Worm (Caenorhabditis elegans) whole organism, late embryonic: ENCODE data around the gene gst-21.
"Not testable (repeated sequence)": the region's sequence is repeated elsewhere in the genome, so short reads cannot be mapped to it uniquely, and the experiment has no call there.

Experiments
- C38D4.7 ChIP-seq: fragments of 200-800 bp; sonication (Bioruptor generic); optimal IDR thresholded peaks from 2 replicates; lab custom pipeline; 2018; ENCODE audit warnings: mild to moderate bottlenecking, missing genetic modification characterization, moderate library complexity, missing compliant biosample characterization
- K09A11.1 ChIP-seq: sonication (generic microtip); optimal IDR thresholded peaks from 2 replicates; lab custom pipeline; 2017; ENCODE audit warnings: antibody characterized with exemption, mild to moderate bottlenecking, missing genetic modification characterization, missing compliant biosample characterization; ENCODE audit not compliant: insufficient read depth
- T23F11.4 ChIP-seq: fragments of 200-800 bp; sonication (Bioruptor generic); optimal IDR thresholded peaks from 2 replicates; lab custom pipeline; 2018; ENCODE audit warnings: mild to moderate bottlenecking, missing genetic modification characterization, missing compliant biosample characterization
- Y22D7AL.16 ChIP-seq: sonication (generic microtip); optimal IDR thresholded peaks from 2 replicates; lab custom pipeline; 2016; ENCODE audit warnings: missing genetic modification characterization, missing compliant biosample characterization
- ahr-1 ChIP-seq: sonication (generic microtip); optimal IDR thresholded peaks from 2 replicates; lab custom pipeline; 2016; ENCODE audit warnings: missing genetic modification characterization, missing compliant biosample characterization
- ama-1 ChIP-seq: fragments of 150-350 bp; optimal IDR thresholded peaks from 2 replicates; lab custom pipeline; 2014
- ceh-19 ChIP-seq: fragments of 200-800 bp; sonication (Bioruptor generic); optimal IDR thresholded peaks from 2 replicates; lab custom pipeline; 2018; ENCODE audit warnings: mild to moderate bottlenecking, missing genetic modification characterization, missing compliant biosample characterization
- ceh-30 ChIP-seq: fragments of 150-350 bp; optimal IDR thresholded peaks from 2 replicates; lab custom pipeline; 2014; ENCODE audit warnings: missing biosample characterization, missing genetic modification characterization
- ceh-45 ChIP-seq: fragments of 200-800 bp; sonication (Bioruptor generic); IDR thresholded peaks from 2 replicates; pipeline ENCODE4 v1.3.6; 2022; ENCODE audit warnings: missing genetic modification reagents, missing genetic modification characterization, missing compliant biosample characterization
- che-1 ChIP-seq: sonication (generic microtip); optimal IDR thresholded peaks from 2 replicates; lab custom pipeline; 2016; ENCODE audit warnings: mild to moderate bottlenecking, missing genetic modification characterization, missing compliant biosample characterization
- dmd-4 ChIP-seq: sonication (generic microtip); optimal IDR thresholded peaks from 2 replicates; lab custom pipeline; 2016; ENCODE audit warnings: borderline replicate concordance, missing genetic modification characterization, missing compliant biosample characterization
- elt-4 ChIP-seq: sonication (generic microtip); optimal IDR thresholded peaks from 2 replicates; lab custom pipeline; 2016; ENCODE audit warnings: missing genetic modification characterization, missing compliant biosample characterization
- eyg-1 ChIP-seq: sonication (generic microtip); optimal IDR thresholded peaks from 2 replicates; lab custom pipeline; 2016; ENCODE audit warnings: missing genotype, missing genetic modification characterization, missing compliant biosample characterization
- fax-1 ChIP-seq: sonication (generic microtip); optimal IDR thresholded peaks from 2 replicates; lab custom pipeline; 2016; ENCODE audit warnings: missing genotype, missing genetic modification characterization, missing compliant biosample characterization
- fkh-10 ChIP-seq: fragments of 150-350 bp; optimal IDR thresholded peaks from 2 replicates; lab custom pipeline; 2014; ENCODE audit warnings: missing biosample characterization, missing genetic modification reagents, missing genetic modification characterization
- hlh-13 ChIP-seq: fragments of 200-800 bp; sonication (Bioruptor generic); optimal IDR thresholded peaks from 2 replicates; lab custom pipeline; 2018; ENCODE audit warnings: mild to moderate bottlenecking, missing genetic modification characterization, missing compliant biosample characterization
- hlh-30 ChIP-seq: sonication (generic microtip); optimal IDR thresholded peaks from 2 replicates; lab custom pipeline; 2017; ENCODE audit warnings: antibody characterized with exemption, missing genetic modification characterization, missing compliant biosample characterization; ENCODE audit not compliant: insufficient read depth
- hlh-6 ChIP-seq: sonication (generic microtip); optimal IDR thresholded peaks from 2 replicates; lab custom pipeline; 2016; ENCODE audit warnings: missing genotype, missing genetic modification characterization, missing compliant biosample characterization
- lin-11 ChIP-seq: fragments of 200-800 bp; sonication (Bioruptor generic); optimal IDR thresholded peaks from 2 replicates; lab custom pipeline; 2018; ENCODE audit warnings: mild to moderate bottlenecking, missing genetic modification characterization, missing compliant biosample characterization
- madf-2 ChIP-seq: sonication (generic microtip); optimal IDR thresholded peaks from 2 replicates; lab custom pipeline; 2017; ENCODE audit warnings: missing genetic modification characterization, missing compliant biosample characterization
- nhr-11 ChIP-seq: fragments of 150-350 bp; optimal IDR thresholded peaks from 2 replicates; lab custom pipeline; 2014; ENCODE audit warnings: missing biosample characterization, missing genetic modification characterization
- odd-2 ChIP-seq: sonication (generic microtip); optimal IDR thresholded peaks from 2 replicates; lab custom pipeline; 2017; ENCODE audit warnings: antibody characterized with exemption, mild to moderate bottlenecking, missing genetic modification characterization, missing compliant biosample characterization
- pat-9 ChIP-seq: fragments of 200-800 bp; sonication (Bioruptor generic); optimal IDR thresholded peaks from 2 replicates; lab custom pipeline; 2018; ENCODE audit warnings: mild to moderate bottlenecking, missing genetic modification characterization, moderate library complexity, missing compliant biosample characterization
- pax-1 ChIP-seq: fragments of 150-350 bp; optimal IDR thresholded peaks from 2 replicates; lab custom pipeline; 2014; ENCODE audit warnings: missing biosample characterization, missing genetic modification characterization
- pha-2 ChIP-seq: sonication (generic microtip); optimal IDR thresholded peaks from 2 replicates; lab custom pipeline; 2017; ENCODE audit warnings: mild to moderate bottlenecking, missing genetic modification characterization, missing compliant biosample characterization
- pqm-1 ChIP-seq: sonication (generic microtip); optimal IDR thresholded peaks from 2 replicates; lab custom pipeline; 2016; ENCODE audit warnings: missing genetic modification characterization, missing compliant biosample characterization
- pros-1 ChIP-seq: fragments of 150-350 bp; optimal IDR thresholded peaks from 2 replicates; lab custom pipeline; 2014; ENCODE audit warnings: missing biosample characterization, missing genetic modification reagents, missing genetic modification characterization
- ref-2 ChIP-seq: sonication (generic microtip); optimal IDR thresholded peaks from 2 replicates; lab custom pipeline; 2016; ENCODE audit warnings: missing genetic modification characterization, missing compliant biosample characterization
- rnt-1 ChIP-seq: sonication (generic microtip); optimal IDR thresholded peaks from 2 replicates; lab custom pipeline; 2016; ENCODE audit warnings: missing genetic modification characterization, missing compliant biosample characterization
- sox-2 ChIP-seq: fragments of 200-800 bp; sonication (Bioruptor generic); IDR thresholded peaks from 2 replicates; pipeline ENCODE4 v1.3.6; 2022; ENCODE audit warnings: missing genetic modification reagents, missing genetic modification characterization, missing compliant biosample characterization
- sox-4 ChIP-seq: sonication (generic microtip); optimal IDR thresholded peaks from 2 replicates; lab custom pipeline; 2017; ENCODE audit warnings: mild to moderate bottlenecking, missing genetic modification characterization, inconsistent platforms, missing compliant biosample characterization
- ttx-3 ChIP-seq: sonication (generic microtip); optimal IDR thresholded peaks from 2 replicates; lab custom pipeline; 2016; ENCODE audit warnings: missing genetic modification reagents, missing genetic modification characterization, missing compliant biosample characterization
- unc-3 ChIP-seq, 2 experiments: fragments of 200-800 bp in 1 of 2; sonication (Bioruptor generic) in 1 of 2; sonication (generic microtip) in 1 of 2; conservative IDR thresholded peaks in 1 of 2; optimal IDR thresholded peaks in 1 of 2; 2 replicates each; pipeline versions ENCODE4 v1.3.6 to Lab custom; 2016 to 2022; ENCODE audit warnings: missing compliant biosample characterization in 2 of 2, missing genetic modification characterization in 2 of 2, missing genetic modification reagents in 1 of 2
- unc-42 ChIP-seq: sonication (generic microtip); optimal IDR thresholded peaks from 2 replicates; lab custom pipeline; 2016; ENCODE audit warnings: missing genotype, missing genetic modification characterization, missing compliant biosample characterization
- zip-5 ChIP-seq: sonication (generic microtip); optimal IDR thresholded peaks from 2 replicates; lab custom pipeline; 2016; ENCODE audit warnings: missing genetic modification characterization, missing compliant biosample characterization

Gene gst-21

DNA sequence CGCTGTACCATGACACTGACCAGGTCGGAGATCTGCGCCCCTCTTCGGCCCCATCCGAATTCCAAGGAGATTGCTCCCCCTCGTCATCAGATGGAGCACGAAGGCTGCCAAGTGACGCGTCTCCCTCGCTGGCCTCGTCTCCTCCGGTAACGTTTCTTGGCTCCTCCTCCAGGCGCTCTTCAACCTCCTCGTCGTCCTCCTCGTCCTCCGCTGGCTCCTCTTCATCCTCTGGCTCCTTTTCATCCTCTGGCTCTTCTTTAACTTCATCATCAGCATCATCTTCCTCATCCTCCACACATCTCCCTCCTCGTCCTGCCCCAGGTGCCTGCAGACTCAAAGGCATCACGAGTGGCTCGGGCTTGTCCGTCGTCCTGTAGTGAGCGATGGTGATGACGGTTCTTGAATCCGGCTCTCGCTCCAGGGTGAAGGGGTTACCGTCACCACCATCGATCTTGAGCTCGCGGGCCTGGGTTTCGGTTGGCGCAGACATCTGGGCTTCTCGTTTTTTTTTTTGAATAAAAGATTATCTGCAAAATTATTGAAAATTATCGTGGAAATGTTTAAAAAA lies 32.5 kb downstream of the gst-21 start:
- TF ChIP-seq pqm-1 = no peak
- TF ChIP-seq, all 69 proteins: peak for 0

DNA sequence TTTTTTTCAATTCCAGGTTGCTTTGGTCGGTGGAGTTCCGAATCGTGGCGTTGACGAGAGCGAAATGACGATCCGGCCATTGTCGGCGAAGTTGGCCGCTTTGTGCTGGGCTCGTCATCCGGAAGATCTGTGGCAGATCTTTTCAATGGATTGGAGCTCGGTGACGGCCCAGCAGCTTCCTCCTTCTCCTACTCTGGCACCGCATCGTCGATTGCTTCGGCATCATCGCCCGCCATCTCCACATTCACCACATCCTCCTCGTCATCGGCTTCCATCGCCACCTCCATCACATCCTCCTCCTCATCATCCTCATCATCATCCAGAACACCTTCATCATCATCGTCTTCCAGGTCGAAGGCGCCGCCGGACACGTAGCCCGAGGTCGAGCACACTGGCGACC lies 33.4 kb downstream of the gst-21 start:
- TF ChIP-seq hlh-30 (tag; lab: Kevin White, UChicago) = no peak
- TF ChIP-seq eyg-1 (tag; lab: Kevin White, UChicago) = no peak
- no peak for TF ChIP-seq rnt-1
- TF ChIP-seq pat-9 (tag; lab: Kevin White, UChicago) = no peak
- TF ChIP-seq C38D4.7 (GFP tag; lab: Kevin White, UChicago) = no peak
- TF ChIP-seq K09A11.1 (tag; lab: Kevin White, UChicago) = no peak
- no peak for TF ChIP-seq ceh-19 (GFP tag; lab: Kevin White, UChicago)
- no peak for TF ChIP-seq hlh-6 (tag; lab: Kevin White, UChicago)
- no peak for TF ChIP-seq fax-1
- TF ChIP-seq sox-2 (GFP tag; lab: Robert Waterston, UW) = no peak

DNA sequence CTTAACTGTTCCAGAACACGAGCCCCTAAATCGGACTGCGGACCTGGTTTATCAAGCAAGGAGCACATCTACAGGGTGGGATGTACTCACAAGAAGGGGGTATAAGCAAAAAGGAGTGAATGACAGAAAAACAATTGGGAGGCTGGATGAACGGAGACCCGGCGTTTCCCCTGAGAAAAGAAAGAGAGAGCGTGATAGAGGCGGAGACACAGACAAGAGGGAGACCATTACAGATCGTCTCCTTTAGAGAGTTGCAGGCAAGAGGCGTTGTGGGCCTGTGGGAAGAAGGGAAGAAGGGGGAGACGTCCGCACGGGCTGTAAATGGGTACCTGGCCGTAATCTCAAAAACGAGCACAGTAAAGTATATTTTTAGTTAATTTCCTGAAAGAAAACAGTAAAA lies 37.9 kb downstream of the gst-21 start, which contains the start of gene Y46H3C.7:
Gene Y46H3C.7, minus strand, starts transcription at position 147 of the 400 bp plus-strand sequence.
- TF ChIP-seq hlh-13 (GFP tag; lab: Kevin White, UChicago); T23F11.4 (GFP tag; lab: Kevin White, UChicago); ceh-30: not testable (repeated sequence)

DNA sequence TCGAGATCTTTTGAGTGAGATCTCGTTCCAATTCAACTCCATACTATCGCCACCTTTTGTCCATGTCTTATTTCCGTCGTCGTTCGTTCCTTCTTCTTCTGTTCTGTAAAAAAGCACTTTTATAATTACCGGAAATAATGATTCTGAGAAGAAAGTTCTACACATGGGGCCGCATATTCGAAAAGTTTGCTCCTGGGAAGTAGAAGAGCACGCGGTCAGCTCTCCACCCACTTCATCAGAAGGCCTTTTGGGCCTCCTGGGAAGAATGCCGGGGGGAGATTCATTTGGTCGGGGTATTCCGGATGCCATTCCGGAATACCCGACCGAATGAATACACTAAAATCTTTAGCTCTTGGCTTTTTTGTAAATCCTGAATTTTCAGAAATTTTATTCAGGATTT lies 39.3 kb downstream of the gst-21 start, which contains the start of gene Y46H3C.5:
Gene Y46H3C.5, minus strand, starts transcription at position 2 of the 400 bp plus-strand sequence.
- not testable (repeated sequence) for TF ChIP-seq zip-5, sox-4, dmd-4 (tag; lab: Kevin White, UChicago)
- TF ChIP-seq, all 69 proteins: peak for 0; not testable (repeated sequence) for 69

DNA sequence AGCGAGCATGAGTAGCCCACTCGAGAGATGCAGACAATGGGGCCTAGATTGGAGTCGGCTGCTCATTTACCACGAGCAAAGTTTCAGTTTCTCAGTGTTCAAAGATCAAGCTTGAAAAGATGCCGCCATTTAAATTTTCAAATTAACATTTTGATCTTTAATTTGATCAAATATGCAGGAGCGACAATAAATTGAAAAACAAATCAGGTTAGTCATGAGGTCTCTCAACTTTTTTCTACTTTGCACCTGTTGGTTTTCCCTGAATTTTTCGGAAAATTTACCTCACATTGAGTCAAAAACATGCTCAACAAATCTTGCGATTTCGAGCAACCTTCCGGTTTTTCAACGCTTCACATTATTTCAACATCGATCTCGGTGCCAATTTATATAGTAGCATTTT lies 46.5 kb downstream of the gst-21 start, which contains the start of gene srh-5:
Gene srh-5, plus strand, starts transcription at position 301 of the 400 bp plus-strand sequence.
- no peak for TF ChIP-seq eyg-1 (tag; lab: Kevin White, UChicago)
- no peak for TF ChIP-seq odd-2 (tag; lab: Kevin White, UChicago)
- no peak for TF ChIP-seq lin-11
- no peak for TF ChIP-seq ceh-19 (GFP tag; lab: Kevin White, UChicago)
- TF ChIP-seq pha-2 (tag; lab: Kevin White, UChicago) = no peak
- no peak for TF ChIP-seq fkh-10 (GFP tag; lab: Kevin White, UChicago)
- no peak for TF ChIP-seq ref-2 (tag; lab: Kevin White, UChicago)
- no peak for TF ChIP-seq hlh-30 (tag; lab: Kevin White, UChicago)
- no peak for TF ChIP-seq ceh-45 (GFP tag; lab: Robert Waterston, UW)
- TF ChIP-seq che-1 (tag; lab: Kevin White, UChicago) = no peak
- TF ChIP-seq ama-1 (lab: Kevin White, UChicago) = no peak
- TF ChIP-seq nhr-11 (tag; lab: Kevin White, UChicago) = no peak
- TF ChIP-seq, all 69 proteins: peak for 0

DNA sequence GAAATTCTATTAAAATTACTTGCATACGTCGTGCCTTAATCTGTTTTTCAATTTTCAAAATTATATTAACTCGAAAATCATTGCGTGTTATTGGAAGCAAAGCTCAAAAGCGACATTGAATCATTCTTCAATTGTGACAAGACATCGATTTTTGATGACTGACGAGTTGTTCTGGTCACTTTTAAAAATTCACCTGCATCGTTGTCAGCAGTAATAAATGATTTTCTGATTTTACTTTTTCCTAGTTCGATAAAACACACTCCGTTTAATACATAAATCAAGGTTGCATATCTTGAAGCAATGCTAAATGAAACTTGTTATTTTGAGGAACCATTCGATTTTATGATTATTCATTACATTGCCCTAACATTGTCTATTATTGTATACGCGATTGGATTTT lies 49.5 kb downstream of the gst-21 start, which contains the start of gene srh-3:
Gene srh-3, plus strand, starts transcription at position 301 of the 400 bp plus-strand sequence.
- no peak for TF ChIP-seq unc-42 (tag; lab: Kevin White, UChicago)
- no peak for TF ChIP-seq fkh-10 (GFP tag; lab: Kevin White, UChicago)
- TF ChIP-seq unc-3 (GFP tag; conservative IDR thresholded peaks at IDR 0.05; lab: Robert Waterston, UW) = no peak
- TF ChIP-seq unc-3 (tag; optimal IDR thresholded peaks at IDR 0.05; lab: Kevin White, UChicago) = no peak
- TF ChIP-seq elt-4 (tag; lab: Kevin White, UChicago) = no peak
- TF ChIP-seq zip-5 (tag; lab: Kevin White, UChicago) = no peak
- TF ChIP-seq odd-2 (tag; lab: Kevin White, UChicago) = no peak
- TF ChIP-seq ttx-3 (tag; lab: Kevin White, UChicago) = no peak
- no peak for TF ChIP-seq rnt-1
- no peak for TF ChIP-seq ahr-1 (tag; lab: Kevin White, UChicago)
- no peak for TF ChIP-seq Y22D7AL.16 (tag; lab: Kevin White, UChicago)
- TF ChIP-seq pros-1 (tag; lab: Kevin White, UChicago) = no peak
- TF ChIP-seq ceh-45 (GFP tag; lab: Robert Waterston, UW) = no peak
- no peak for TF ChIP-seq pax-1
- TF ChIP-seq ceh-19 (GFP tag; lab: Kevin White, UChicago) = no peak
- TF ChIP-seq ceh-30 = no peak
- no peak for TF ChIP-seq madf-2 (tag; lab: Kevin White, UChicago)
- TF ChIP-seq hlh-13 (GFP tag; lab: Kevin White, UChicago) = no peak
- TF ChIP-seq che-1 (tag; lab: Kevin White, UChicago) = no peak
- TF ChIP-seq C38D4.7 (GFP tag; lab: Kevin White, UChicago) = no peak
- no peak for TF ChIP-seq hlh-30 (tag; lab: Kevin White, UChicago)
